Worm (Caenorhabditis elegans): ENCODE data around the gene B0034.4.

ce11 chrII:5990668-5991067, 21.3 kb upstream of the B0034.4 start, which contains the start of gene ins-3:
- TF ChIP-seq C08G9.2 (tag; optimal IDR thresholded peaks at IDR 0.05) (no peak), nhr-11 (tag; optimal IDR thresholded peaks at IDR 0.05) (no peak), pat-9 (tag; optimal IDR thresholded peaks at IDR 0.05) (no peak), hlh-8 (tag; optimal IDR thresholded peaks at IDR 0.05) (no peak), ceh-14 (tag; optimal IDR thresholded peaks at IDR 0.05) (no peak), fkh-10 (GFP tag; optimal IDR thresholded peaks at IDR 0.05) (no peak), K09A11.1 (tag; optimal IDR thresholded peaks at IDR 0.05; ENCODE audit: insufficient read depth) (no peak)

Data from whole organism, late embryonic.